Worm (Caenorhabditis elegans) whole organism, L4 larva: ENCODE measurements around the gene R11D1.1.

Source experiments
- D1046.2 ChIP-seq: fragments of 200-800 bp; sonication (Bioruptor generic); IDR thresholded peaks from 2 replicates; pipeline ENCODE4 v1.3.6; 2022; ENCODE audit warnings: missing genetic modification characterization, missing compliant biosample characterization
- F10B5.3 ChIP-seq: sonication (generic microtip); optimal IDR thresholded peaks from 2 replicates; lab custom pipeline; 2016; ENCODE audit warnings: mild to moderate bottlenecking, missing genetic modification characterization, missing compliant biosample characterization
- R02D3.7 ChIP-seq: fragments of 150-350 bp; sonication (generic microtip); optimal IDR thresholded peaks from 3 replicates; lab custom pipeline; 2014; ENCODE audit warnings: missing biosample characterization, missing genetic modification characterization
- Y105C5A.15 ChIP-seq: fragments of 200-800 bp; sonication (Bioruptor generic); IDR thresholded peaks from 2 replicates; pipeline ENCODE4 v1.3.6; 2022; ENCODE audit warnings: missing genetic modification characterization, missing compliant biosample characterization
- Y5F2A.4 ChIP-seq: fragments of 200-800 bp; sonication (Bioruptor generic); optimal IDR thresholded peaks from 2 replicates; lab custom pipeline; 2018; ENCODE audit warnings: mild to moderate bottlenecking, missing genetic modification characterization, missing compliant biosample characterization
- ZK337.2 ChIP-seq: fragments of 200-800 bp; sonication (Bioruptor generic); IDR thresholded peaks from 2 replicates; pipeline ENCODE4 v1.3.6; 2022; ENCODE audit warnings: missing genetic modification reagents, missing genetic modification characterization, missing compliant biosample characterization
- aly-2 ChIP-seq: sonication (generic microtip); optimal IDR thresholded peaks from 2 replicates; lab custom pipeline; 2018; ENCODE audit warnings: missing biosample characterization, missing genetic modification characterization
- arid-1 ChIP-seq: fragments of 200-800 bp; sonication (Bioruptor generic); conservative IDR thresholded peaks from 2 replicates; pipeline ENCODE4 v1.3.6; 2022; ENCODE audit warnings: missing genetic modification reagents, missing genetic modification characterization, missing compliant biosample characterization
- ceh-44 ChIP-seq: fragments of 200-800 bp; sonication (Bioruptor generic); IDR thresholded peaks from 2 replicates; pipeline ENCODE4 v1.3.6; 2022; ENCODE audit warnings: missing genetic modification reagents, missing genetic modification characterization, missing compliant biosample characterization
- ceh-62 ChIP-seq: sonication (generic microtip); optimal IDR thresholded peaks from 2 replicates; lab custom pipeline; 2017; ENCODE audit warnings: missing biosample characterization, missing genetic modification characterization
- ceh-82 ChIP-seq: sonication (generic microtip); optimal IDR thresholded peaks from 2 replicates; lab custom pipeline; 2017; ENCODE audit warnings: missing biosample characterization, missing genetic modification characterization
- ces-1 ChIP-seq: fragments of 150-350 bp; sonication (generic microtip); optimal IDR thresholded peaks from 4 replicates; lab custom pipeline; 2014; ENCODE audit warnings: missing biosample characterization, missing genetic modification reagents, missing genetic modification characterization
- daf-12 ChIP-seq: fragments of 150-350 bp; optimal IDR thresholded peaks from 2 replicates; lab custom pipeline; 2014; ENCODE audit warnings: missing biosample characterization, missing genetic modification reagents, missing genetic modification characterization
- daf-16 ChIP-seq, 3 experiments: sonication (generic microtip); optimal IDR thresholded peaks; 2 replicates each; lab custom pipeline; 2016 to 2017; ENCODE audit warnings: missing genetic modification characterization in 3 of 3, missing genetic modification reagents in 3 of 3, mild to moderate bottlenecking in 2 of 3, missing compliant biosample characterization in 2 of 3, missing biosample characterization in 1 of 3, moderate library complexity in 1 of 3
- dpl-1 ChIP-seq: fragments of 150-350 bp; optimal IDR thresholded peaks from 2 replicates; lab custom pipeline; 2014; ENCODE audit warnings: missing biosample characterization, missing genetic modification reagents, missing genetic modification characterization
- dve-1 ChIP-seq: sonication (generic microtip); optimal IDR thresholded peaks from 2 replicates; lab custom pipeline; 2017; ENCODE audit warnings: antibody characterized with exemption, mild to moderate bottlenecking, missing genetic modification characterization, missing compliant biosample characterization; ENCODE audit not compliant: insufficient read depth
- egl-43 ChIP-seq: fragments of 200-800 bp; sonication (Bioruptor generic); IDR thresholded peaks from 2 replicates; pipeline ENCODE4 v1.3.6; 2022; ENCODE audit warnings: missing genetic modification reagents, missing genetic modification characterization, missing compliant biosample characterization
- fos-1 ChIP-seq: fragments of 150-350 bp; optimal IDR thresholded peaks from 2 replicates; lab custom pipeline; 2014; ENCODE audit warnings: missing biosample characterization, missing genetic modification characterization
- gei-8 ChIP-seq: fragments of 200-800 bp; sonication (Bioruptor generic); optimal IDR thresholded peaks from 2 replicates; lab custom pipeline; 2018; ENCODE audit warnings: mild to moderate bottlenecking, missing genetic modification characterization, missing compliant biosample characterization
- hlh-11 ChIP-seq: fragments of 200-800 bp; sonication (Bioruptor generic); optimal IDR thresholded peaks from 2 replicates; lab custom pipeline; 2018; ENCODE audit warnings: mild to moderate bottlenecking, missing genetic modification characterization, missing compliant biosample characterization
- lin-1 ChIP-seq: fragments of 200-800 bp; sonication (Bioruptor generic); IDR thresholded peaks from 2 replicates; pipeline ENCODE4 v1.3.6; 2022; ENCODE audit warnings: missing genetic modification reagents, missing genetic modification characterization, missing compliant biosample characterization
- lin-13 ChIP-seq: fragments of 150-350 bp; optimal IDR thresholded peaks from 2 replicates; lab custom pipeline; 2014; ENCODE audit warnings: missing biosample characterization, missing genetic modification reagents, missing genetic modification characterization
- lin-29 ChIP-seq: fragments of 200-800 bp; sonication (Bioruptor generic); IDR thresholded peaks from 2 replicates; pipeline ENCODE4 v1.3.6; 2022; ENCODE audit warnings: missing genetic modification reagents, missing genetic modification characterization, missing compliant biosample characterization
- lin-38 ChIP-seq: fragments of 200-800 bp; sonication (Bioruptor generic); IDR thresholded peaks from 2 replicates; pipeline ENCODE4 v1.3.6; 2022; ENCODE audit warnings: missing genetic modification reagents, missing genetic modification characterization, missing compliant biosample characterization
- lin-39 ChIP-seq: fragments of 150-350 bp; optimal IDR thresholded peaks from 2 replicates; lab custom pipeline; 2014; ENCODE audit warnings: missing biosample characterization, missing genetic modification reagents, missing genetic modification characterization
- lir-3 ChIP-seq: sonication (generic microtip); optimal IDR thresholded peaks from 2 replicates; lab custom pipeline; 2016; ENCODE audit warnings: mild to moderate bottlenecking, missing genetic modification characterization, missing compliant biosample characterization
- lsy-2 ChIP-seq, 2 experiments: fragments of 150-350 bp in 1 of 2; sonication (generic microtip) in 1 of 2; optimal IDR thresholded peaks; 2 replicates each; lab custom pipeline; 2014 to 2017; ENCODE audit warnings: missing biosample characterization in 2 of 2, missing genetic modification characterization in 2 of 2
- madf-9 ChIP-seq: fragments of 200-800 bp; sonication (Bioruptor generic); conservative IDR thresholded peaks from 2 replicates; pipeline ENCODE4 v1.3.6; 2022; ENCODE audit warnings: missing genetic modification reagents, missing genetic modification characterization, missing compliant biosample characterization
- mdl-1 ChIP-seq, 2 experiments: fragments of 150-350 bp in 1 of 2; sonication (generic microtip) in 1 of 2; optimal IDR thresholded peaks; 2 replicates each; lab custom pipeline; 2014 to 2017; ENCODE audit warnings: missing biosample characterization in 2 of 2, missing genetic modification characterization in 2 of 2
- mep-1 ChIP-seq: fragments of 150-350 bp; sonication (generic microtip); optimal IDR thresholded peaks from 3 replicates; lab custom pipeline; 2014; ENCODE audit warnings: missing biosample characterization, missing genetic modification characterization
- mxl-3 ChIP-seq: fragments of 200-800 bp; sonication (Bioruptor generic); optimal IDR thresholded peaks from 2 replicates; lab custom pipeline; 2018; ENCODE audit warnings: mild to moderate bottlenecking, missing genetic modification characterization, missing compliant biosample characterization
- nhr-111 ChIP-seq: fragments of 200-800 bp; sonication (Bioruptor generic); optimal IDR thresholded peaks from 2 replicates; lab custom pipeline; 2018; ENCODE audit warnings: mild to moderate bottlenecking, missing genetic modification characterization, missing compliant biosample characterization
- nhr-25 ChIP-seq: sonication (generic microtip); optimal IDR thresholded peaks from 2 replicates; lab custom pipeline; 2017; ENCODE audit warnings: missing genetic modification characterization, mild to moderate bottlenecking, missing compliant biosample characterization, antibody characterized with exemption, moderate library complexity, borderline replicate concordance; ENCODE audit not compliant: insufficient read depth
- nhr-28 ChIP-seq: fragments of 150-350 bp; optimal IDR thresholded peaks from 2 replicates; lab custom pipeline; 2014; ENCODE audit warnings: missing biosample characterization, missing genetic modification characterization
- nhr-42 ChIP-seq: fragments of 200-800 bp; sonication (Bioruptor generic); IDR thresholded peaks from 2 replicates; pipeline ENCODE4 v1.3.6; 2022; ENCODE audit warnings: missing genetic modification characterization, missing compliant biosample characterization
- nhr-48 ChIP-seq: sonication (generic microtip); optimal IDR thresholded peaks from 2 replicates; lab custom pipeline; 2016; ENCODE audit warnings: mild to moderate bottlenecking, missing genetic modification characterization, missing compliant biosample characterization
- nhr-76 ChIP-seq: fragments of 150-350 bp; optimal IDR thresholded peaks from 2 replicates; lab custom pipeline; 2014; ENCODE audit warnings: missing biosample characterization, missing genetic modification characterization
- nhr-77 ChIP-seq: fragments of 150-350 bp; optimal IDR thresholded peaks from 2 replicates; lab custom pipeline; 2014; ENCODE audit warnings: missing biosample characterization, missing genetic modification characterization
- php-3 ChIP-seq: fragments of 200-800 bp; sonication (Bioruptor generic); IDR thresholded peaks from 2 replicates; pipeline ENCODE4 v1.3.6; 2022; ENCODE audit warnings: missing genetic modification reagents, missing genetic modification characterization, missing compliant biosample characterization
- pqm-1 ChIP-seq: sonication (generic microtip); optimal IDR thresholded peaks from 2 replicates; lab custom pipeline; 2017; ENCODE audit warnings: missing biosample characterization, missing genetic modification characterization
- saeg-2 ChIP-seq: fragments of 200-800 bp; sonication (Bioruptor generic); IDR thresholded peaks from 2 replicates; pipeline ENCODE4 v1.3.6; 2022; ENCODE audit warnings: missing genetic modification reagents, missing genetic modification characterization, missing compliant biosample characterization
- spr-1 ChIP-seq: sonication (generic microtip); optimal IDR thresholded peaks from 2 replicates; lab custom pipeline; 2016; ENCODE audit warnings: mild to moderate bottlenecking, missing genetic modification characterization, missing compliant biosample characterization
- tag-97 ChIP-seq: fragments of 200-800 bp; sonication (Bioruptor generic); IDR thresholded peaks from 2 replicates; pipeline ENCODE4 v1.3.6; 2022; ENCODE audit warnings: missing genetic modification characterization, missing compliant biosample characterization
- unc-39 ChIP-seq: sonication (generic microtip); optimal IDR thresholded peaks from 2 replicates; lab custom pipeline; 2017; ENCODE audit warnings: missing biosample characterization, missing genetic modification characterization
- vab-7 ChIP-seq: fragments of 200-800 bp; sonication (Bioruptor generic); IDR thresholded peaks from 2 replicates; pipeline ENCODE4 v1.3.6; 2022; ENCODE audit warnings: missing genetic modification reagents, missing genetic modification characterization, missing compliant biosample characterization
- zag-1 ChIP-seq: fragments of 150-350 bp; optimal IDR thresholded peaks from 2 replicates; lab custom pipeline; 2014; ENCODE audit warnings: missing biosample characterization, missing genetic modification characterization
- zfp-2 ChIP-seq: sonication (generic microtip); optimal IDR thresholded peaks from 2 replicates; lab custom pipeline; 2016; ENCODE audit warnings: mild to moderate bottlenecking, missing genetic modification characterization, missing compliant biosample characterization
- zfp-3 ChIP-seq: fragments of 200-800 bp; sonication (Bioruptor generic); conservative IDR thresholded peaks from 2 replicates; pipeline ENCODE4 v1.3.6; 2022; ENCODE audit warnings: missing genetic modification reagents, missing genetic modification characterization, missing compliant biosample characterization
- zip-2 ChIP-seq: fragments of 150-350 bp; optimal IDR thresholded peaks from 2 replicates; lab custom pipeline; 2014; ENCODE audit warnings: missing biosample characterization, missing genetic modification characterization
- ztf-11 ChIP-seq: fragments of 150-350 bp; optimal IDR thresholded peaks from 2 replicates; lab custom pipeline; 2014; ENCODE audit warnings: missing biosample characterization, missing genetic modification characterization

Gene R11D1.1

DNA sequence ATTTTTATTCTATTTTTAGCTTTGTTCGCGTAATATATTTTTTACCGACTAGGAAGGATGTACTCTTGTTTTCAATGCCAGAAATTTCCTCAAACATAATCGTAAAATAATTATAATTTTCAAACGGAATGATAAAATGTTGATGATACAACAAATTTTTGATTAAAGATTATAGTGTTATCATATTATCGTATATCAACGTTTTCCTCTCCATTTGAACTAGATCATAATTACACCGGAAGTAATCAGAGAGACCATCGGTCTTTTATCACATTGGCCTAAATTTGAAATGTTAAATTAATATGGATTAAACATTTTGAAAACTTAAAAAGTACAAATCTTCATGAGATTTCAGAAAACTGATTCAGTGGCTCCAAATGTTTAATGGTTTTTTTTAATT lies 28.6 kb downstream of the R11D1.1 start:
- TF ChIP-seq spr-1 (tag; lab: Kevin White, UChicago): no peak
- TF ChIP-seq fos-1 (tag; lab: Kevin White, UChicago): no peak
- TF ChIP-seq dpl-1 (GFP tag; lab: Kevin White, UChicago): no peak
- no peak for TF ChIP-seq aly-2
- no peak for TF ChIP-seq Y5F2A.4 (GFP tag; lab: Kevin White, UChicago)
- no peak for TF ChIP-seq zfp-2
- no peak for TF ChIP-seq arid-1 (GFP tag; lab: Robert Waterston, UW)
- no peak for TF ChIP-seq nhr-111 (GFP tag; lab: Kevin White, UChicago)
- TF ChIP-seq php-3 (GFP tag; lab: Robert Waterston, UW): no peak
- TF ChIP-seq unc-39: no peak
- no peak for TF ChIP-seq egl-43 (GFP tag; lab: Robert Waterston, UW)
- TF ChIP-seq nhr-28 (tag; lab: Kevin White, UChicago): peak; percentile 61
- TF ChIP-seq nhr-25 (tag; lab: Kevin White, UChicago): no peak
- TF ChIP-seq ZK337.2 (GFP tag; lab: Robert Waterston, UW): no peak
- TF ChIP-seq pqm-1 (tag; lab: Kevin White, UChicago): peak; percentile 58
- TF ChIP-seq lin-39: no peak
- no peak for TF ChIP-seq zag-1
- no peak for TF ChIP-seq lir-3 (tag; lab: Kevin White, UChicago)
- no peak for TF ChIP-seq saeg-2 (GFP tag; lab: Robert Waterston, UW)
- TF ChIP-seq mxl-3 (GFP tag; lab: Kevin White, UChicago): no peak
- peak; percentile 55 for TF ChIP-seq nhr-77 (tag; lab: Kevin White, UChicago)
- no peak for TF ChIP-seq mep-1
- TF ChIP-seq dve-1: peak; percentile 42
- no peak for TF ChIP-seq lin-38 (GFP tag; lab: Robert Waterston, UW)
- no peak for TF ChIP-seq F10B5.3
- TF ChIP-seq daf-16 (GFP tag; optimal IDR thresholded peaks at IDR 0.05; lab: Kevin White, UChicago): no peak
- peak; percentile 56 for TF ChIP-seq daf-16 (tag; optimal IDR thresholded peaks at IDR 0.05; lab: Kevin White, UChicago)
- TF ChIP-seq nhr-48 (tag; lab: Kevin White, UChicago): no peak
- peak; percentile 19 for TF ChIP-seq hlh-11 (tag; lab: Kevin White, UChicago)
- no peak for TF ChIP-seq vab-7 (GFP tag; lab: Robert Waterston, UW)
- TF ChIP-seq lin-29 (GFP tag; lab: Robert Waterston, UW): no peak

DNA sequence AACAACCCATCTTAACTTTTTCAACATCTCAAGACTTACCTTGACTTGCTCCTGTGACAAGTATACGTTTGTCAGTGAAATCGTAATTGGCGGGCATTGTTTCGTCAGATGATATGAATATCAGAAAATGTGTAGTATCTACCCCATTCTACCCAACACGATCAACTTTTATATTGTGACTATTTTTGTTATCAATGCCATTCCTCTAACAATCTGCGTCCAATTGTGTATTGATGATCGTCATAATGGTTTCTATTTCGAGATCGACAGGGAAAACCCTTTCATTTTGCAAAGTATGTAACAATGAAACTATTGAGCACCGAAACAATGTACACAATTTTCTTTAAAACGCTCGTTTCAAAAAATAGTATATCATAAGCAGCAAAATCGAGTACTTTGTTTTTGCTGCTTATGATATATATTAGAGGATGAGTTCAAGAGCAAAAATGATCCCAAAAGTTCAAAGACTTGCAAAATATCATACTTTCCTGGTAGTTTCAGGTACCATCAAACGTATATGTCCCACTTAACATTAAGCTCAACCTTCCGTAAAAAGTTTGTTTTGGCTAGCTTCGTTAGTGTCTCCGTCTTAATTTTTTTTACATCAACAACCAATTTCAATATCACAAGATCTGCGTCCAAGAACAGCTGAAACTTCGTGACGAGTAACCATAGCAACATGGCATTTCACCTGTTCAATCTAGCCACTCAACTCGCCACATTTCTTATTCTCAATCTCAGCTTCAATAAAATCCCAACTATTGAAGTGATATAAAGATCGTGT lies 29.5 kb downstream of the R11D1.1 start, which contains the start of the genes dhs-21 and xbx-9:
Gene dhs-21, minus strand, starts transcription at position 181 of the 784 bp plus-strand sequence.
Gene xbx-9, plus strand, starts transcription at position 734 of the 784 bp plus-strand sequence.
- no peak for TF ChIP-seq ceh-44
- no peak for TF ChIP-seq lsy-2 (tag; optimal IDR thresholded peaks at IDR 0.05; lab: Kevin White, UChicago)
- TF ChIP-seq Y105C5A.15 (GFP tag; lab: Robert Waterston, UW): no peak
- no peak for TF ChIP-seq zip-2
- no peak for TF ChIP-seq ces-1
- TF ChIP-seq D1046.2 (GFP tag; lab: Robert Waterston, UW): no peak
- TF ChIP-seq daf-12 (tag; lab: Kevin White, UChicago): no peak
- TF ChIP-seq daf-16 (GFP tag; optimal IDR thresholded peaks at IDR 0.05; lab: Kevin White, UChicago): no peak
- peak; percentile 64 for TF ChIP-seq daf-16 (tag; optimal IDR thresholded peaks at IDR 0.05; lab: Kevin White, UChicago)
- no peak for TF ChIP-seq spr-1 (tag; lab: Kevin White, UChicago)
- no peak for TF ChIP-seq ztf-11 (tag; lab: Kevin White, UChicago)
- TF ChIP-seq ceh-82 (tag; lab: Kevin White, UChicago): no peak
- TF ChIP-seq mdl-1 (tag; optimal IDR thresholded peaks at IDR 0.05; lab: Kevin White, UChicago): no peak
- no peak for TF ChIP-seq tag-97
- TF ChIP-seq nhr-76 (tag; lab: Kevin White, UChicago): no peak
- peak; percentile 51 for TF ChIP-seq nhr-77 (tag; lab: Kevin White, UChicago)
- no peak for TF ChIP-seq ZK337.2 (GFP tag; lab: Robert Waterston, UW)
- no peak for TF ChIP-seq nhr-42 (GFP tag; lab: Robert Waterston, UW)
- TF ChIP-seq nhr-111 (GFP tag; lab: Kevin White, UChicago): no peak
- no peak for TF ChIP-seq R02D3.7 (tag; lab: Kevin White, UChicago)
- TF ChIP-seq zfp-3 (GFP tag; lab: Robert Waterston, UW): no peak
- TF ChIP-seq ceh-62 (tag; lab: Kevin White, UChicago): no peak
- TF ChIP-seq php-3 (GFP tag; lab: Robert Waterston, UW): no peak
- 0 out of 2 replicates have a peak, but pooled peaks have one; percentile 17 for TF ChIP-seq lin-1
- no peak for TF ChIP-seq madf-9 (GFP tag; lab: Robert Waterston, UW)
- TF ChIP-seq lin-13 (GFP tag; lab: Kevin White, UChicago): no peak
- TF ChIP-seq gei-8 (GFP tag; lab: Kevin White, UChicago): no peak
